Worm (Caenorhabditis elegans) whole organism, early embryonic: ENCODE data around the gene F12A10.8.

Experiments
- B0310.2 ChIP-seq: sonication (generic microtip); optimal IDR thresholded peaks from 2 replicates; lab custom pipeline; 2016; ENCODE audit warnings: mild to moderate bottlenecking, missing genetic modification characterization, missing compliant biosample characterization
- F13C5.2 ChIP-seq: sonication (generic microtip); optimal IDR thresholded peaks from 2 replicates; lab custom pipeline; 2017; ENCODE audit warnings: mild to moderate bottlenecking, missing genetic modification characterization, inconsistent platforms, missing compliant biosample characterization
- aly-1 ChIP-seq: sonication (generic microtip); optimal IDR thresholded peaks from 2 replicates; lab custom pipeline; 2016; ENCODE audit warnings: missing genetic modification characterization, missing compliant biosample characterization
- ama-1 ChIP-seq: fragments of 150-350 bp; optimal IDR thresholded peaks from 2 replicates; lab custom pipeline; 2014
- ceh-13 ChIP-seq: fragments of 200-800 bp; sonication (Bioruptor generic); optimal IDR thresholded peaks from 2 replicates; lab custom pipeline; 2018; ENCODE audit warnings: mild to moderate bottlenecking, missing genetic modification characterization, missing compliant biosample characterization
- ceh-36 ChIP-seq: sonication (generic microtip); optimal IDR thresholded peaks from 2 replicates; lab custom pipeline; 2016; ENCODE audit warnings: missing genetic modification characterization, inconsistent platforms, missing compliant biosample characterization
- ets-7 ChIP-seq: sonication (generic microtip); optimal IDR thresholded peaks from 2 replicates; lab custom pipeline; 2016; ENCODE audit warnings: missing genotype, missing genetic modification characterization, missing compliant biosample characterization
- flt-1 ChIP-seq: fragments of 200-800 bp; sonication (Bioruptor generic); IDR thresholded peaks from 2 replicates; pipeline ENCODE4 v1.3.6; 2022; ENCODE audit warnings: missing genetic modification characterization, missing compliant biosample characterization
- hmbx-1 ChIP-seq: sonication (generic microtip); optimal IDR thresholded peaks from 2 replicates; lab custom pipeline; 2016; ENCODE audit warnings: mild to moderate bottlenecking, missing genetic modification characterization, missing compliant biosample characterization
- hmg-4 ChIP-seq: fragments of 200-800 bp; sonication (Bioruptor generic); optimal IDR thresholded peaks from 2 replicates; lab custom pipeline; 2018; ENCODE audit warnings: mild to moderate bottlenecking, missing genetic modification characterization, missing compliant biosample characterization
- hnd-1 ChIP-seq: sonication (generic microtip); optimal IDR thresholded peaks from 2 replicates; lab custom pipeline; 2016; ENCODE audit warnings: missing genetic modification characterization, missing compliant biosample characterization
- pes-1 ChIP-seq: fragments of 200-800 bp; sonication (Bioruptor generic); IDR thresholded peaks from 2 replicates; pipeline ENCODE4 v1.3.6; 2022; ENCODE audit warnings: missing genetic modification reagents, missing genetic modification characterization, missing compliant biosample characterization
- scrt-1 ChIP-seq: fragments of 200-800 bp; sonication (Bioruptor generic); IDR thresholded peaks from 2 replicates; pipeline ENCODE4 v1.3.6; 2022; ENCODE audit warnings: missing genetic modification characterization, missing compliant biosample characterization
- sea-1 ChIP-seq: fragments of 200-800 bp; sonication (Bioruptor generic); conservative IDR thresholded peaks from 2 replicates; pipeline ENCODE4 v1.3.6; 2022; ENCODE audit warnings: missing genetic modification characterization, missing compliant biosample characterization
- tbx-11 ChIP-seq: fragments of 200-800 bp; sonication (Bioruptor generic); IDR thresholded peaks from 2 replicates; pipeline ENCODE4 v1.3.6; 2022; ENCODE audit warnings: missing genetic modification characterization, missing compliant biosample characterization
- tbx-37 ChIP-seq: fragments of 200-800 bp; sonication (Bioruptor generic); conservative IDR thresholded peaks from 2 replicates; pipeline ENCODE4 v1.3.6; 2022; ENCODE audit warnings: missing genetic modification reagents, missing genetic modification characterization, missing compliant biosample characterization
- tra-4 ChIP-seq: sonication (generic microtip); optimal IDR thresholded peaks from 2 replicates; lab custom pipeline; 2017; ENCODE audit warnings: missing genetic modification characterization, missing compliant biosample characterization

F12A10.8 gene

ce11 chrII:5522637-5523036 is 21.8 kb upstream of the F12A10.8 start, which contains the start of gene ZK177.11:
Gene ZK177.11 (plus strand): TSS chrII:5522937.
- no peak for TF ChIP-seq sea-1 (GFP tag; lab: Robert Waterston, UW)
- no peak for TF ChIP-seq B0310.2 (tag; lab: Kevin White, UChicago)
- no peak for TF ChIP-seq tra-4 (tag; lab: Kevin White, UChicago)
- TF ChIP-seq ceh-36 (tag; lab: Kevin White, UChicago): no peak
- no peak for TF ChIP-seq pes-1
- no peak for TF ChIP-seq ama-1 (lab: Kevin White, UChicago)
- no peak for TF ChIP-seq aly-1 (tag; lab: Kevin White, UChicago)
- no peak for TF ChIP-seq hmbx-1 (tag; lab: Kevin White, UChicago)
- no peak for TF ChIP-seq scrt-1 (GFP tag; lab: Robert Waterston, UW)
- no peak for TF ChIP-seq tbx-11
- TF ChIP-seq F13C5.2 (tag; lab: Kevin White, UChicago): no peak
- TF ChIP-seq ceh-13: no peak
- TF ChIP-seq tbx-37: no peak

- TF ChIP-seq tbx-11: no peak
- no peak for TF ChIP-seq flt-1 (GFP tag; lab: Robert Waterston, UW)
- no peak for TF ChIP-seq tbx-37
- no peak for TF ChIP-seq scrt-1 (GFP tag; lab: Robert Waterston, UW)
- no peak for TF ChIP-seq ama-1 (lab: Kevin White, UChicago)
Observed at ce11 chrII:5521411-5521810, 20.5 kb upstream of the F12A10.8 start, which contains the start of gene ZK177.12. Gene ZK177.12 (plus strand): TSS chrII:5521711.

- no peak for TF ChIP-seq sea-1 (GFP tag; lab: Robert Waterston, UW)
- TF ChIP-seq pes-1: no peak
- no peak for TF ChIP-seq flt-1 (GFP tag; lab: Robert Waterston, UW)
- TF ChIP-seq tbx-11: no peak
- TF ChIP-seq tra-4 (tag; lab: Kevin White, UChicago): no peak
- no peak for TF ChIP-seq B0310.2 (tag; lab: Kevin White, UChicago)
- no peak for TF ChIP-seq ceh-36 (tag; lab: Kevin White, UChicago)
Observed at ce11 chrII:5518910-5519309, 18.0 kb upstream of the F12A10.8 start, which contains the start of gene ZK177.2. Gene ZK177.2 (plus strand): TSS chrII:5519210.

- no peak for TF ChIP-seq tbx-11
- TF ChIP-seq B0310.2 (tag; lab: Kevin White, UChicago): no peak
- TF ChIP-seq hmbx-1 (tag; lab: Kevin White, UChicago): no peak
- TF ChIP-seq ceh-36 (tag; lab: Kevin White, UChicago): no peak
- no peak for TF ChIP-seq tbx-37
Observed at ce11 chrII:5518055-5518454, 17.2 kb upstream of the F12A10.8 start.

ce11 chrII:5517643-5518042 is 16.8 kb upstream of the F12A10.8 start, which contains the start of gene ZK177.9:
Gene ZK177.9 (minus strand): TSS chrII:5517743.
- TF ChIP-seq B0310.2 (tag; lab: Kevin White, UChicago) (no peak), scrt-1 (GFP tag; lab: Robert Waterston, UW) (no peak), ama-1 (lab: Kevin White, UChicago) (no peak), sea-1 (GFP tag; lab: Robert Waterston, UW) (no peak), hnd-1 (no peak), ceh-36 (tag; lab: Kevin White, UChicago) (no peak), hmg-4 (GFP tag; lab: Kevin White, UChicago) (no peak), flt-1 (GFP tag; lab: Robert Waterston, UW) (no peak), ceh-13 (no peak), tra-4 (tag; lab: Kevin White, UChicago) (no peak)

ce11 chrII:5515542-5515941 is 14.7 kb upstream of the F12A10.8 start, which contains the start of gene ZK177.3:
Gene ZK177.3 (plus strand): TSS chrII:5515842.
- TF ChIP-seq hmg-4 (GFP tag; lab: Kevin White, UChicago) (no peak), F13C5.2 (tag; lab: Kevin White, UChicago) (no peak), tbx-11 (no peak), B0310.2 (tag; lab: Kevin White, UChicago) (no peak), ets-7 (tag; lab: Kevin White, UChicago) (no peak), sea-1 (GFP tag; lab: Robert Waterston, UW) (no peak), tbx-37 (no peak), tra-4 (tag; lab: Kevin White, UChicago) (no peak), ceh-13 (no peak), hnd-1 (no peak), pes-1 (no peak), aly-1 (tag; lab: Kevin White, UChicago) (no peak), scrt-1 (GFP tag; lab: Robert Waterston, UW) (no peak), hmbx-1 (tag; lab: Kevin White, UChicago) (no peak), ceh-36 (tag; lab: Kevin White, UChicago) (no peak), ama-1 (lab: Kevin White, UChicago) (no peak)

- TF ChIP-seq pes-1 (no peak), hmg-4 (GFP tag; lab: Kevin White, UChicago) (no peak), scrt-1 (GFP tag; lab: Robert Waterston, UW) (no peak), tra-4 (tag; lab: Kevin White, UChicago) (no peak), B0310.2 (tag; lab: Kevin White, UChicago) (no peak), hnd-1 (no peak), ets-7 (tag; lab: Kevin White, UChicago) (no peak), sea-1 (GFP tag; lab: Robert Waterston, UW) (no peak), tbx-37 (no peak), tbx-11 (no peak), ceh-36 (tag; lab: Kevin White, UChicago) (no peak), ceh-13 (no peak), flt-1 (GFP tag; lab: Robert Waterston, UW) (no peak), ama-1 (lab: Kevin White, UChicago) (no peak), F13C5.2 (tag; lab: Kevin White, UChicago) (no peak), aly-1 (tag; lab: Kevin White, UChicago) (no peak), hmbx-1 (tag; lab: Kevin White, UChicago) (no peak)
Observed at ce11 chrII:5514846-5515245, 14.0 kb upstream of the F12A10.8 start, which contains the start of gene sahd-1. Gene sahd-1 (minus strand): TSS chrII:5514945.
